Worm (Caenorhabditis elegans) whole organism, L1 larva: ENCODE measurements around the gene F44B9.9.

Experiments
- C16A3.4 ChIP-seq: fragments of 150-350 bp; optimal IDR thresholded peaks from 2 replicates; lab custom pipeline; 2014; ENCODE audit warnings: missing biosample characterization, missing genetic modification characterization
- C34B4.2 ChIP-seq: sonication (generic microtip); optimal IDR thresholded peaks from 2 replicates; lab custom pipeline; 2017; ENCODE audit warnings: mild to moderate bottlenecking, missing genetic modification characterization, missing compliant biosample characterization
- F16B12.6 ChIP-seq: fragments of 150-350 bp; optimal IDR thresholded peaks from 2 replicates; lab custom pipeline; 2014; ENCODE audit warnings: missing biosample characterization, missing genetic modification characterization
- Y116A8C.19 ChIP-seq: sonication (generic microtip); optimal IDR thresholded peaks from 2 replicates; lab custom pipeline; 2016; ENCODE audit warnings: missing compliant biosample characterization, missing genetic modification characterization, borderline replicate concordance
- alr-1 ChIP-seq: fragments of 200-800 bp; sonication (Bioruptor generic); optimal IDR thresholded peaks from 2 replicates; lab custom pipeline; 2018; ENCODE audit warnings: borderline replicate concordance, mild to moderate bottlenecking, missing genetic modification characterization, missing compliant biosample characterization
- ama-1 ChIP-seq: fragments of 150-350 bp; optimal IDR thresholded peaks from 2 replicates; lab custom pipeline; 2014
- blmp-1 ChIP-seq: fragments of 150-350 bp; optimal IDR thresholded peaks from 2 replicates; lab custom pipeline; 2014; ENCODE audit warnings: missing biosample characterization, missing genetic modification characterization
- ceh-63 ChIP-seq: fragments of 200-800 bp; sonication (Bioruptor generic); optimal IDR thresholded peaks from 2 replicates; lab custom pipeline; 2018; ENCODE audit warnings: mild to moderate bottlenecking, missing genetic modification characterization, missing compliant biosample characterization
- ceh-8 ChIP-seq: fragments of 200-800 bp; sonication (Bioruptor generic); optimal IDR thresholded peaks from 2 replicates; lab custom pipeline; 2018; ENCODE audit warnings: mild to moderate bottlenecking, missing genetic modification characterization, moderate library complexity, missing compliant biosample characterization
- ceh-82 ChIP-seq, 3 experiments: fragments of 150-350 bp in 1 of 3; sonication (generic microtip) in 2 of 3; optimal IDR thresholded peaks; 2 replicates each; lab custom pipeline; 2014 to 2017; ENCODE audit warnings: missing biosample characterization in 3 of 3, missing genetic modification characterization in 3 of 3
- ceh-88 ChIP-seq: fragments of 200-800 bp; sonication (Bioruptor generic); IDR thresholded peaks from 2 replicates; pipeline ENCODE4 v1.3.6; 2022; ENCODE audit warnings: missing genetic modification characterization, missing compliant biosample characterization
- dsc-1 ChIP-seq: sonication (generic microtip); optimal IDR thresholded peaks from 2 replicates; lab custom pipeline; 2016; ENCODE audit warnings: mild to moderate bottlenecking, missing genetic modification characterization, missing compliant biosample characterization
- efl-1 ChIP-seq, 4 experiments: fragments of 150-350 bp; optimal IDR thresholded peaks in 3 of 4; peaks in 1 of 4; 1 replicate in 1 of 4; 2 replicates in 3 of 4; lab custom pipeline; 2014; ENCODE audit warnings: missing biosample characterization in 2 of 4, missing genetic modification characterization in 2 of 4, missing genetic modification reagents in 2 of 4
- efl-3 ChIP-seq: fragments of 200-800 bp; sonication (Bioruptor generic); optimal IDR thresholded peaks from 2 replicates; lab custom pipeline; 2018; ENCODE audit warnings: mild to moderate bottlenecking, missing genetic modification characterization, missing compliant biosample characterization
- egl-13 ChIP-seq: sonication (generic microtip); optimal IDR thresholded peaks from 2 replicates; lab custom pipeline; 2016; ENCODE audit warnings: missing genotype, missing genetic modification reagents, missing genetic modification characterization, missing compliant biosample characterization
- egl-27 ChIP-seq, 2 experiments: fragments of 150-350 bp in 1 of 2; sonication (generic microtip); optimal IDR thresholded peaks; 3 replicates each; lab custom pipeline; 2017 to 2018; ENCODE audit warnings: missing biosample characterization in 2 of 2, missing genetic modification characterization in 2 of 2, missing genetic modification reagents in 2 of 2
- elt-2 ChIP-seq: sonication (generic microtip); optimal IDR thresholded peaks from 2 replicates; lab custom pipeline; 2016; ENCODE audit warnings: missing genetic modification characterization, mild to moderate bottlenecking, inconsistent platforms, missing compliant biosample characterization, missing genetic modification reagents
- ets-5 ChIP-seq: fragments of 200-800 bp; sonication (Bioruptor generic); IDR thresholded peaks from 2 replicates; pipeline ENCODE4 v1.3.6; 2022; ENCODE audit warnings: missing genetic modification characterization, missing compliant biosample characterization
- fkh-4 ChIP-seq: sonication (generic microtip); optimal IDR thresholded peaks from 2 replicates; lab custom pipeline; 2016; ENCODE audit warnings: missing compliant biosample characterization, missing genetic modification characterization, borderline replicate concordance
- fkh-8 ChIP-seq: sonication (generic microtip); optimal IDR thresholded peaks from 2 replicates; lab custom pipeline; 2016; ENCODE audit warnings: mild to moderate bottlenecking, missing genetic modification characterization, missing compliant biosample characterization
- hlh-17 ChIP-seq: fragments of 200-800 bp; sonication (Bioruptor generic); optimal IDR thresholded peaks from 2 replicates; lab custom pipeline; 2018; ENCODE audit warnings: missing genetic modification characterization, mild to moderate bottlenecking, missing compliant biosample characterization, moderate library complexity, borderline replicate concordance
- hlh-4 ChIP-seq: sonication (generic microtip); optimal IDR thresholded peaks from 2 replicates; lab custom pipeline; 2016; ENCODE audit warnings: mild to moderate bottlenecking, missing genetic modification characterization, missing compliant biosample characterization
- hpl-2 ChIP-seq: fragments of 150-350 bp; optimal IDR thresholded peaks from 2 replicates; lab custom pipeline; 2014; ENCODE audit warnings: missing biosample characterization, missing genetic modification reagents, missing genetic modification characterization
- irx-1 ChIP-seq: sonication (generic microtip); optimal IDR thresholded peaks from 2 replicates; lab custom pipeline; 2016; ENCODE audit warnings: missing genetic modification characterization, missing compliant biosample characterization
- lin-13 ChIP-seq: fragments of 150-350 bp; optimal IDR thresholded peaks from 2 replicates; lab custom pipeline; 2014; ENCODE audit warnings: missing biosample characterization, missing genetic modification reagents, missing genetic modification characterization
- lin-14 ChIP-seq: fragments of 200-800 bp; sonication (Bioruptor generic); optimal IDR thresholded peaks from 2 replicates; lab custom pipeline; 2018; ENCODE audit warnings: mild to moderate bottlenecking, missing genetic modification characterization, moderate library complexity, missing compliant biosample characterization
- lin-35 ChIP-seq, 2 experiments: fragments of 150-350 bp; optimal IDR thresholded peaks; 2 replicates each; lab custom pipeline; 2014; ENCODE audit warnings: missing biosample characterization in 2 of 2, missing genetic modification characterization in 2 of 2, missing genetic modification reagents in 2 of 2
- lir-3 ChIP-seq: sonication (generic microtip); optimal IDR thresholded peaks from 2 replicates; lab custom pipeline; 2016; ENCODE audit warnings: mild to moderate bottlenecking, missing genetic modification characterization, moderate library complexity, missing compliant biosample characterization; ENCODE audit not compliant: poor library complexity
- mdl-1 ChIP-seq, 2 experiments: fragments of 150-350 bp; optimal IDR thresholded peaks; 2 replicates each; lab custom pipeline; 2014 to 2017; ENCODE audit warnings: missing biosample characterization in 2 of 2, missing genetic modification characterization in 2 of 2, inconsistent platforms in 1 of 2
- mef-2 ChIP-seq: fragments of 150-350 bp; optimal IDR thresholded peaks from 2 replicates; lab custom pipeline; 2014; ENCODE audit warnings: missing biosample characterization, missing genetic modification characterization
- nhr-11 ChIP-seq: fragments of 150-350 bp; optimal IDR thresholded peaks from 2 replicates; lab custom pipeline; 2014; ENCODE audit warnings: missing biosample characterization, missing genetic modification characterization
- nhr-12 ChIP-seq: sonication (generic microtip); optimal IDR thresholded peaks from 2 replicates; lab custom pipeline; 2017; ENCODE audit warnings: missing biosample characterization, missing genetic modification characterization
- nhr-20 ChIP-seq: sonication (generic microtip); optimal IDR thresholded peaks from 2 replicates; lab custom pipeline; 2016; ENCODE audit warnings: mild to moderate bottlenecking, missing genetic modification characterization, missing compliant biosample characterization
- nhr-47 ChIP-seq: sonication (generic microtip); optimal IDR thresholded peaks from 2 replicates; lab custom pipeline; 2016; ENCODE audit warnings: mild to moderate bottlenecking, missing genetic modification characterization, moderate library complexity, missing compliant biosample characterization
- nhr-85 ChIP-seq: sonication (generic microtip); peaks from one replicate; lab custom pipeline; 2016; ENCODE audit warnings: missing genetic modification characterization, inconsistent platforms, missing compliant biosample characterization
- nhr-90 ChIP-seq: sonication (generic microtip); optimal IDR thresholded peaks from 2 replicates; lab custom pipeline; 2016; ENCODE audit warnings: mild to moderate bottlenecking, missing genetic modification characterization, missing compliant biosample characterization; ENCODE audit not compliant: poor library complexity
- pag-3 ChIP-seq: sonication (generic microtip); optimal IDR thresholded peaks from 2 replicates; lab custom pipeline; 2017; ENCODE audit warnings: missing genetic modification characterization, mild to moderate bottlenecking, missing compliant biosample characterization, antibody characterized with exemption, borderline replicate concordance; ENCODE audit not compliant: insufficient read depth
- rnt-1 ChIP-seq: sonication (generic microtip); optimal IDR thresholded peaks from 2 replicates; lab custom pipeline; 2016; ENCODE audit warnings: mild to moderate bottlenecking, missing genetic modification characterization, moderate library complexity, missing compliant biosample characterization
- skn-1 ChIP-seq: fragments of 150-350 bp; optimal IDR thresholded peaks from 2 replicates; lab custom pipeline; 2014; ENCODE audit warnings: missing biosample characterization, missing genetic modification characterization
- snpc-4 ChIP-seq: fragments of 150-350 bp; optimal IDR thresholded peaks from 2 replicates; lab custom pipeline; 2014; ENCODE audit warnings: missing biosample characterization, missing genetic modification characterization
- snu-23 ChIP-seq: sonication (generic microtip); optimal IDR thresholded peaks from 2 replicates; lab custom pipeline; 2016; ENCODE audit warnings: missing genetic modification characterization, missing compliant biosample characterization
- sptf-1 ChIP-seq: fragments of 150-350 bp; optimal IDR thresholded peaks from 2 replicates; lab custom pipeline; 2014; ENCODE audit warnings: missing biosample characterization, missing genetic modification characterization
- swsn-7 ChIP-seq: sonication (generic microtip); optimal IDR thresholded peaks from 2 replicates; lab custom pipeline; 2016; ENCODE audit warnings: missing genetic modification characterization, missing compliant biosample characterization
- tbx-2 ChIP-seq: sonication (generic microtip); optimal IDR thresholded peaks from 2 replicates; lab custom pipeline; 2016; ENCODE audit warnings: missing genetic modification characterization, missing compliant biosample characterization
- unc-130 ChIP-seq: fragments of 150-350 bp; optimal IDR thresholded peaks from 2 replicates; lab custom pipeline; 2017; ENCODE audit warnings: missing biosample characterization, missing genetic modification characterization, inconsistent platforms
- xbp-1 ChIP-seq: sonication (generic microtip); optimal IDR thresholded peaks from 2 replicates; lab custom pipeline; 2016; ENCODE audit warnings: missing genetic modification characterization, missing compliant biosample characterization
- zip-4 ChIP-seq: fragments of 200-800 bp; sonication (Bioruptor generic); optimal IDR thresholded peaks from 2 replicates; lab custom pipeline; 2018; ENCODE audit warnings: mild to moderate bottlenecking, missing genetic modification characterization, moderate library complexity, missing compliant biosample characterization

Gene F44B9.9

DNA sequence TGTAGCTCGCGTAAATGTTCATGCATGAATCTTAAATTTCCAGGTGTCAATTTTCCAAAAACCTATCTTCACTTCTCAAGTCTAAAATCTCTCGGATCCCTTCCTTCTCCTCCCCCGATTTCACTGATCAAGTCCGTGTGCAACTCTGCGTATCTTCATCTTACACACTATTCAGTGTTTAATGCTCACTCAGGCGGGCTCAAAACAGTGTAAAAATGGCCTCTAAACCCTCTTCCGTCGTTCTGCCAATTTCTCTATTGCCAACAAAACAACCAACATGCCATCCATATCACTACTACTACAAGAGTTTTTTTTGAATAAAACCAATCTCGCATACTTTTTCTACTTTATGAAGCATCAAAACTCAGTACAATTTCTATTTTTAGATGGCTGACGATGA, 8.8 kb downstream of the F44B9.9 start, which contains the start of gene F44B9.2:
TSS of gene F44B9.2 (plus strand) at position 387 of the 400 bp plus-strand sequence.
- no peak for TF ChIP-seq efl-3 (GFP tag; lab: Kevin White, UChicago)
- TF ChIP-seq lin-14 (GFP tag; lab: Kevin White, UChicago), result peak; percentile 61
- TF ChIP-seq egl-27 (tag; optimal IDR thresholded peaks at IDR 0.05; lab: Kevin White, UChicago), result no peak
- TF ChIP-seq rnt-1 (tag; lab: Kevin White, UChicago), result peak; percentile 26
- TF ChIP-seq pag-3 (tag; lab: Kevin White, UChicago), result peak; percentile 86
- TF ChIP-seq hlh-17 (GFP tag; lab: Kevin White, UChicago), result no peak
- TF ChIP-seq dsc-1 (tag; lab: Kevin White, UChicago), result peak; percentile 53

- TF ChIP-seq mef-2 (tag; lab: Kevin White, UChicago) (no peak), nhr-11 (tag; lab: Kevin White, UChicago) (no peak), ceh-63 (GFP tag; lab: Kevin White, UChicago) (no peak), alr-1 (no peak), egl-13 (peak; percentile 44), hpl-2 (GFP tag; lab: Kevin White, UChicago) (no peak), ceh-88 (peak; percentile 19; the same call in 1 of the 2 replicates), egl-27 (tag; optimal IDR thresholded peaks at IDR 0.05; lab: Kevin White, UChicago) (peak in 1 of 2 experiments; percentile 6), ceh-82 (tag; optimal IDR thresholded peaks at IDR 0.05; lab: Kevin White, UChicago) (peak; percentile 71 to 91 (median 84)), nhr-47 (peak; percentile 86), ama-1 (no peak), unc-130 (tag; lab: Kevin White, UChicago) (peak; percentile 73), nhr-90 (peak; percentile 62), C16A3.4 (tag; lab: Kevin White, UChicago) (peak; percentile 81), elt-2 (tag; lab: Kevin White, UChicago) (peak; percentile 32), mdl-1 (tag; optimal IDR thresholded peaks at IDR 0.05; lab: Kevin White, UChicago) (peak in 1 of 2 experiments; percentile 64), fkh-4 (tag; lab: Kevin White, UChicago) (no peak), pag-3 (tag; lab: Kevin White, UChicago) (no peak), rnt-1 (tag; lab: Kevin White, UChicago) (peak; percentile 89), skn-1 (tag; lab: Kevin White, UChicago) (peak; percentile 82), ceh-8 (GFP tag; lab: Kevin White, UChicago) (no peak), lir-3 (tag; lab: Kevin White, UChicago) (peak; percentile 69), lin-13 (GFP tag; lab: Kevin White, UChicago) (peak; percentile 83), irx-1 (tag; lab: Kevin White, UChicago) (peak; percentile 69), dsc-1 (tag; lab: Kevin White, UChicago) (peak; percentile 93), tbx-2 (tag; lab: Kevin White, UChicago) (peak; percentile 91), nhr-12 (no peak), ets-5 (GFP tag; lab: Robert Waterston, UW) (no peak), zip-4 (GFP tag; lab: Kevin White, UChicago) (peak; percentile 38), nhr-85 (tag; lab: Kevin White, UChicago) (peak; percentile 92), efl-3 (GFP tag; lab: Kevin White, UChicago) (no peak), fkh-8 (peak; percentile 80), snu-23 (GFP tag; lab: Kevin White, UChicago) (peak; percentile 91), xbp-1 (tag; lab: Kevin White, UChicago) (peak; percentile 79), C34B4.2 (no peak), sptf-1 (tag; lab: Kevin White, UChicago) (no peak), hlh-4 (tag; lab: Kevin White, UChicago) (no peak), snpc-4 (tag; lab: Kevin White, UChicago) (peak; percentile 52), blmp-1 (tag; lab: Kevin White, UChicago) (peak; percentile 67), swsn-7 (tag; lab: Kevin White, UChicago) (peak; percentile 85), efl-1 (optimal IDR thresholded peaks at IDR 0.05; lab: Kevin White, UChicago) (peak; percentile 86 to 91), efl-1 (GFP tag; optimal IDR thresholded peaks at IDR 0.05 in 1 of 2; lab: Kevin White, UChicago) (peak; percentile 87 to 99), Y116A8C.19 (tag; lab: Kevin White, UChicago) (no peak), lin-14 (GFP tag; lab: Kevin White, UChicago) (peak; percentile 90), lin-35 (GFP tag; optimal IDR thresholded peaks at IDR 0.05; lab: Kevin White, UChicago) (peak; percentile 85 to 94), F16B12.6 (peak; percentile 99), nhr-20 (peak; percentile 76)
Measured at ce11 chrIII:8020823-8021332, 10.0 kb downstream of the F44B9.9 start, which contains the start of gene lin-36. Gene lin-36 (minus strand): TSS chrIII:8020873.
